Fruit fly (Drosophila melanogaster): ENCODE results near the gene nyo.

nyo gene

DNA sequence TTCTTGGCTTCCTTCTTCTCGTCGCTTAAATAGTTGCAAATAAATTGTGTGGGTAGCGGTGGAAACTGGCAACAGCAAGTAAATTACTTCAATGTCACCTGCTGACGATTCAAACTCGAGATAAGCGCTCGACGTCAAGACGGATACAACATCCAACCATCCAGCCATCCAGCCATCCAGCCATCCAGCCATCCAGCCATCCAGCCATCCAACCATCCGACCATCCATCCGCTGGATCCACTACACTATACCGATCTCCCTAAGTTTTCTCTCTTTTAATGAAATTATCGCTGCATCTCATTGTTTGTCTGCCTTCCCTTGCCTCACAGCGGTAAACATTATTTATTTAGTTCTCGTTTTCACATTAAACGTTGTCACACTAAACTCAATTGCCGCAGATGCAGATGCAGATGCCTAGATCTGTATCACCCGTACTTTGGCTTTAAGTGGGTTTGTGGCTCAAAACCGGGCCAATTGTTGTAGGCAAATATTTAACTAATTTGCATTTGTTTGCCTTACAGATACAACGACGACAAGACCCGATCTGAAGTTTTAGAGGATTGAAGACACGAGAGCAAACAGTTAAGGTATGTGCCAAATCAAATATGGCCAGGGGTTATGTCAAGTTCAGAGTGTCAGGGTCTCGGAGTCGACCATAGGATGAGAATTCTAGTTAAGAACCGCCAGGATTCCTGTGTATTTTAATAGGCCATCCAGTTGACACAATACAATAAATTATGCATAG is 6.1 kb downstream of the nyo start:
- TF ChIP-seq woc (GFP tag; optimal IDR thresholded peaks at IDR 0.05): no peak

DNA sequence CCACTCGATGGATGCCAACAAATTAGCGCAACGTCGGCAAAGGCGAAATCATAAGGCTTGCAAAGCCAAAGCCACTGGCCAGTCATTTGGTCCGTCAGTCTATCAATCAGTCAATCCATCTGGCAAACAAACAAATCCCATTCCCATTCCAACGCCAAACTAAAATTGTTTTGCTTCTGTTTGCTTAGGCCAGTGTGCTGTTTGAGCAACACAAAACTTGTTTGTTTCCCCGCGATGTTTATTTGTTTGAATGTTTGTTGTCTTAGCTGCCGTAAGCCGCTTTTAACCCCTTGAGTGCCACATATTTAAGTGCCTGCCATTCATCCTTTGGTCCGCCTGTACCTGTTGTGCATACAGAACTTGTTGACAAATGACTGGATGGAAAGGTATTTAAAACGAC is 8.1 kb downstream of the nyo start:
- no peak for TF ChIP-seq Myc (optimal IDR thresholded peaks at IDR 0.05)
- no peak for TF ChIP-seq dmrt93B (GFP tag; optimal IDR thresholded peaks at IDR 0.05)
- TF ChIP-seq Vsx2 (GFP tag; optimal IDR thresholded peaks at IDR 0.05; ENCODE audit: partially characterized antibody): no peak
- TF ChIP-seq tai (GFP tag; optimal IDR thresholded peaks at IDR 0.05): no peak
- no peak for TF ChIP-seq OdsH (GFP tag; optimal IDR thresholded peaks at IDR 0.05)
- no peak for TF ChIP-seq sage (GFP tag; optimal IDR thresholded peaks at IDR 0.05)
- no peak for TF ChIP-seq CrebA (GFP tag; optimal IDR thresholded peaks at IDR 0.05; ENCODE audit: borderline replicate concordance)
- TF ChIP-seq Hnf4 (GFP tag; optimal IDR thresholded peaks at IDR 0.05): no peak
- no peak for TF ChIP-seq jim (GFP tag; optimal IDR thresholded peaks at IDR 0.05)

DNA sequence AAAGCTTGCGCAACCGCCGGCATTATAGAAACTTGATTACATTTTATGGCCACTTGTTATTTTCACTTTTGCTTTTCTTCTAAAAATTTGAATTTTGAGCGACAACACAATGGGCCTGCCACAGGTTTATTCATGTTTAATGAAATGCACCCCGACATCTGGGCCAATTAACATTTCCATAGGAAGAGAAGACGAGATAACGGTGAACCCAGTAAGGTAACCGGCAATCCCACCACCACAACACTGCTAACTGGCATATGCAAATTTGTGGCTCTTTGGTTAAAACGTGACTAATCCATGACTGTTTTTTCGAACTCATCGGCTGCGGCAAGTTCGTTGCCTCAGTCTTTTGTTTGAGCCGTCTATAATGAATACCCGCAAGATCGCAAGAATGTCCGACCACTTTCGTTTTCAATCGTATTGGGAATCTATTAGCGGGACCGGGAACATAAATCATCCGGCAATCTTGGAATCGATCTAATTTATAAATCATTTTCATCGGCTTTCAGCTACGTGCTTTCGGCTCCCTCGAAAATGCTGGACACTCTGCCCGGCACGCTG is 16.0 kb downstream of the nyo start:
- TF ChIP-seq CG9705 (GFP tag; optimal IDR thresholded peaks at IDR 0.05) (no peak), fru (GFP tag; optimal IDR thresholded peaks at IDR 0.05) (no peak), CrebA (GFP tag; optimal IDR thresholded peaks at IDR 0.05; ENCODE audit: borderline replicate concordance) (no peak), woc (GFP tag; optimal IDR thresholded peaks at IDR 0.05) (no peak), h (GFP tag; optimal IDR thresholded peaks at IDR 0.05) (no peak), OdsH (GFP tag; optimal IDR thresholded peaks at IDR 0.05) (no peak), Myc (optimal IDR thresholded peaks at IDR 0.05) (no peak), dmrt93B (GFP tag; optimal IDR thresholded peaks at IDR 0.05) (no peak), tai (GFP tag; optimal IDR thresholded peaks at IDR 0.05) (no peak), GATAd (GFP tag; optimal IDR thresholded peaks at IDR 0.05) (no peak), brk (GFP tag; optimal IDR thresholded peaks at IDR 0.05) (no peak), Abd-B (GFP tag; optimal IDR thresholded peaks at IDR 0.05) (no peak), ey (GFP tag; optimal IDR thresholded peaks at IDR 0.05) (no peak)

DNA sequence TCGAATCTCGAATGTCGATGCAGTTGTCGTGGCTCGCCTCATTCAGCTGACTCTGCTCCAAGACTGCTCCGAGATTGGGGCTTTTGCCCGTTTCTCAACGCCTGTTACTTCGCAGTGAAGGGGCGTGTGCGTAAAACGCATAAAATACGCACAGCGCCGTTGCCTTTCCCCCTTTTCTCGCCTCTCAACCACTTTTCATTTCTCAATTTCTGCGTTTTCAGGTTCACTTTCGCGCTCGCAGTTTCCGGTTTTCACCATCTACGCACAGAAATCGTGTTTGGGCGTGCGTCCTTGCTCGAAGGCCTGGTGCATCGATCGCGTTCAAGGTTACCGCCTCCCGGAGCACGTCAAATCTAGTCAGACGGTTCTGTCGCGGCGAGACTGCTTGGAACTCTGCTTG is 16.9 kb downstream of the nyo start:
- TF ChIP-seq Myc (optimal IDR thresholded peaks at IDR 0.05) (no peak), Rel (GFP tag; optimal IDR thresholded peaks at IDR 0.05) (no peak), Rel (tag; optimal IDR thresholded peaks at IDR 0.05) (no peak), dsf (GFP tag; optimal IDR thresholded peaks at IDR 0.05; ENCODE audit: borderline replicate concordance) (no peak), Sp1 (GFP tag; optimal IDR thresholded peaks at IDR 0.05) (no peak), OdsH (GFP tag; optimal IDR thresholded peaks at IDR 0.05) (no peak), rgr (GFP tag; optimal IDR thresholded peaks at IDR 0.05) (no peak), dmrt93B (GFP tag; optimal IDR thresholded peaks at IDR 0.05) (no peak), Hr78 (GFP tag; optimal IDR thresholded peaks at IDR 0.05) (no peak), psq (GFP tag; optimal IDR thresholded peaks at IDR 0.05) (no peak)

DNA sequence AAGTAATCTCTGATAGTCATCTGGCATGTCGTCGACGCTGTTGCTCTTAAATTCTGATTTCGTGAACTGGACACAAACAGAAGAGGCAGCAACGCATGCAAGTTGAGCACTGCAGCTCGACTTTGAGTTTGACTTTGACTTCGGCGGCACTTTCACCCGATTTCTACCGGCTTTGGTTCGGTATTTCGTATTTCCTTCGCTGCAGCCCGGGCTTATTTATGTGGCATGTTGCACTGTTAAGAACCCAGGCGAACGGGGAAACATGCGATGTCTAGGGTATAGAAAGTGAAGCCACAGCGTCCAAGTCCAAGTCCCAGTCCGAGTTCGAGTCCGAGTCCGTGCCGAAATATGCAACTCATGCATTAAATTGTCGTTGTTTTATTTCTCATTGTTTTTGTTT is 21.3 kb downstream of the nyo start:
- TF ChIP-seq Myc (optimal IDR thresholded peaks at IDR 0.05) (no peak), Abd-B (GFP tag; optimal IDR thresholded peaks at IDR 0.05) (no peak), woc (GFP tag; optimal IDR thresholded peaks at IDR 0.05) (no peak), Dfd (GFP tag; optimal IDR thresholded peaks at IDR 0.05) (no peak), sv (GFP tag; optimal IDR thresholded peaks at IDR 0.05) (no peak), brk (GFP tag; optimal IDR thresholded peaks at IDR 0.05) (no peak), usp (GFP tag; optimal IDR thresholded peaks at IDR 0.05) (no peak), ey (GFP tag; optimal IDR thresholded peaks at IDR 0.05) (no peak), h (GFP tag; optimal IDR thresholded peaks at IDR 0.05) (no peak), sage (GFP tag; optimal IDR thresholded peaks at IDR 0.05) (no peak), br (GFP tag; optimal IDR thresholded peaks at IDR 0.05) (no peak), rgr (GFP tag; optimal IDR thresholded peaks at IDR 0.05) (no peak), Dif (GFP tag; optimal IDR thresholded peaks at IDR 0.05; ENCODE audit: partially characterized antibody) (no peak), Hr83 (GFP tag; optimal IDR thresholded peaks at IDR 0.05; ENCODE audit: poor library complexity, severe bottlenecking) (no peak)
